Worm (Caenorhabditis elegans) whole organism, L1 larva: ENCODE data around the gene C25F6.6.

Experiments
- blmp-1 ChIP-seq: fragments of 150-350 bp; optimal IDR thresholded peaks from 2 replicates; lab custom pipeline; 2014; ENCODE audit warnings: missing biosample characterization, missing genetic modification characterization
- ceh-82 ChIP-seq, 3 experiments: fragments of 150-350 bp in 1 of 3; sonication (generic microtip) in 2 of 3; optimal IDR thresholded peaks; 2 replicates each; lab custom pipeline; 2014 to 2017; ENCODE audit warnings: missing biosample characterization in 3 of 3, missing genetic modification characterization in 3 of 3
- lsy-2 ChIP-seq, 2 experiments: fragments of 150-350 bp; optimal IDR thresholded peaks; 2 replicates each; lab custom pipeline; 2014; ENCODE audit warnings: missing biosample characterization in 2 of 2, missing genetic modification characterization in 2 of 2
- mep-1 ChIP-seq: fragments of 150-350 bp; optimal IDR thresholded peaks from 2 replicates; lab custom pipeline; 2014; ENCODE audit warnings: missing biosample characterization, missing genetic modification characterization
- nhr-237 ChIP-seq: fragments of 150-350 bp; optimal IDR thresholded peaks from 2 replicates; lab custom pipeline; 2014; ENCODE audit warnings: missing biosample characterization, missing genetic modification characterization
- nhr-76 ChIP-seq: sonication (generic microtip); optimal IDR thresholded peaks from 2 replicates; lab custom pipeline; 2017; ENCODE audit warnings: missing biosample characterization, missing genetic modification characterization
- rnt-1 ChIP-seq: sonication (generic microtip); optimal IDR thresholded peaks from 2 replicates; lab custom pipeline; 2016; ENCODE audit warnings: mild to moderate bottlenecking, missing genetic modification characterization, moderate library complexity, missing compliant biosample characterization
- skn-1 ChIP-seq: fragments of 150-350 bp; optimal IDR thresholded peaks from 2 replicates; lab custom pipeline; 2014; ENCODE audit warnings: missing biosample characterization, missing genetic modification characterization
- snpc-4 ChIP-seq: fragments of 150-350 bp; optimal IDR thresholded peaks from 2 replicates; lab custom pipeline; 2014; ENCODE audit warnings: missing biosample characterization, missing genetic modification characterization
- tbx-2 ChIP-seq: sonication (generic microtip); optimal IDR thresholded peaks from 2 replicates; lab custom pipeline; 2016; ENCODE audit warnings: missing genetic modification characterization, missing compliant biosample characterization
- unc-62 ChIP-seq: fragments of 150-350 bp; optimal IDR thresholded peaks from 2 replicates; lab custom pipeline; 2014; ENCODE audit warnings: missing biosample characterization, missing genetic modification reagents, missing genetic modification characterization
- unc-86 ChIP-seq: sonication (generic microtip); optimal IDR thresholded peaks from 2 replicates; lab custom pipeline; 2016; ENCODE audit warnings: missing genetic modification characterization, missing compliant biosample characterization
- zag-1 ChIP-seq: fragments of 150-350 bp; optimal IDR thresholded peaks from 2 replicates; lab custom pipeline; 2014; ENCODE audit warnings: missing biosample characterization, missing genetic modification characterization
- ztf-4 ChIP-seq: fragments of 150-350 bp; optimal IDR thresholded peaks from 2 replicates; lab custom pipeline; 2014; ENCODE audit warnings: missing biosample characterization, missing genetic modification characterization

DNA sequence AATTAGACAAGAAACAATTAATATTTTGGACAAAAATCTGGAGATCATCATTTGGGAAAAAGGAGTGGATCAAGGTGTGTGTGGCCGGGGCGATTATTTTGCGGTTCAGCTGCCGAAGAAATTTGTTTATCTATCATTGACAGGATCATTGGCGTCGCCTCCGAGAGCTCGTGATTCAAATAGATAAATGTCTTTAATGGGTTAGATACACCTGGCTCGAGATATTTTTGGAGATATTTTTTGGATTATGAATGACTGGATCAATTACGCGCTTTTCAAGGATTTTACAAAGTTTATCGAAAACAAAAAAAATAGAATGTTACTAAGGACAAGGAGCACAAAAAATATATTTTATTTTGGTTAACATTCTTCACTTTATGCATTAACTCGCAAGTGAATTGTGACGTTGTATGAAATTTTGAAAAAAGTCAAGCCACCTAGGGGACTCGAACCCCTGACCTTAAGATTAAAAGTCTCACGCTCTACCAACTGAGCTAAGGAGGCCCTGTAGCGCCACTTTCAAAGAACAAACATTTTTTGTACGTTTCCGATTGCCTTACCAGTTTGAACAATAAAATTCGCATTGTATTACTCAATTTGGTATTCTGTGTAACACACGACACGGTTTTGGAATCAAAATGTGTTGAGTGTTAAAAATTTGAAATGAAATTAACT, at the start of gene C25F6.6:
- TF ChIP-seq unc-86 (tag; lab: Kevin White, UChicago) (no peak), snpc-4 (tag; lab: Kevin White, UChicago) (no peak), mep-1 (tag; lab: Kevin White, UChicago) (no peak), nhr-237 (tag; lab: Kevin White, UChicago) (no peak), tbx-2 (tag; lab: Kevin White, UChicago) (no peak), ceh-82 (tag; optimal IDR thresholded peaks at IDR 0.05; lab: Kevin White, UChicago) (no peak), lsy-2 (tag; optimal IDR thresholded peaks at IDR 0.05; lab: Kevin White, UChicago) (no peak), nhr-76 (tag; lab: Kevin White, UChicago) (no peak), zag-1 (no peak), ztf-4 (tag; lab: Kevin White, UChicago) (no peak), rnt-1 (tag; lab: Kevin White, UChicago) (no peak), unc-62 (no peak), blmp-1 (tag; lab: Kevin White, UChicago) (peak; percentile 4), skn-1 (no peak)
